Worm (Caenorhabditis elegans) whole organism, mixed stage, embryonic: Measurements from ENCODE around the gene C05C9.2.

ENCODE experiments used
- ceh-39 ChIP-seq: fragments of 150-350 bp; optimal IDR thresholded peaks from 2 replicates; lab custom pipeline; 2014; ENCODE audit warnings: missing biosample characterization, missing genetic modification characterization
- elt-1 ChIP-seq: sonication (generic microtip); optimal IDR thresholded peaks from 2 replicates; lab custom pipeline; 2017; ENCODE audit warnings: missing genetic modification characterization, mild to moderate bottlenecking, missing compliant biosample characterization, antibody characterized with exemption, moderate library complexity, borderline replicate concordance; ENCODE audit not compliant: insufficient read depth
- lsy-2 ChIP-seq: fragments of 150-350 bp; optimal IDR thresholded peaks from 2 replicates; lab custom pipeline; 2014; ENCODE audit warnings: missing biosample characterization, missing genetic modification characterization
- mab-5 ChIP-seq: fragments of 150-350 bp; optimal IDR thresholded peaks from 2 replicates; lab custom pipeline; 2014; ENCODE audit warnings: missing biosample characterization, missing genetic modification characterization
- nhr-28 ChIP-seq: fragments of 150-350 bp; optimal IDR thresholded peaks from 2 replicates; lab custom pipeline; 2014; ENCODE audit warnings: missing biosample characterization, missing genetic modification characterization
- nhr-76 ChIP-seq: sonication (generic microtip); optimal IDR thresholded peaks from 2 replicates; lab custom pipeline; 2017; ENCODE audit warnings: missing biosample characterization, missing genetic modification characterization
- pha-4 ChIP-seq: fragments of 150-350 bp; optimal IDR thresholded peaks from 2 replicates; lab custom pipeline; 2018; ENCODE audit warnings: missing biosample characterization, missing genetic modification reagents, missing genetic modification characterization
- sem-2 ChIP-seq: fragments of 200-800 bp; sonication (Bioruptor generic); optimal IDR thresholded peaks from 2 replicates; lab custom pipeline; 2018; ENCODE audit warnings: mild to moderate bottlenecking, missing genetic modification characterization, missing compliant biosample characterization
- sptf-1 ChIP-seq: sonication (generic microtip); optimal IDR thresholded peaks from 2 replicates; lab custom pipeline; 2017; ENCODE audit warnings: mild to moderate bottlenecking, missing genetic modification characterization, moderate library complexity, missing compliant biosample characterization
- tbx-8 ChIP-seq: fragments of 200-800 bp; sonication (Bioruptor generic); optimal IDR thresholded peaks from 2 replicates; lab custom pipeline; 2018; ENCODE audit warnings: mild to moderate bottlenecking, missing genetic modification characterization, moderate library complexity, missing compliant biosample characterization
- ztf-11 ChIP-seq: fragments of 150-350 bp; optimal IDR thresholded peaks from 2 replicates; lab custom pipeline; 2014; ENCODE audit warnings: missing biosample characterization, missing genetic modification characterization

ce11 chrX:11199155-11199554 lies 46.3 kb downstream of the C05C9.2 start, which contains the start of gene col-178:
- TF ChIP-seq elt-1 (tag; lab: Kevin White, UChicago) (no peak), nhr-28 (tag; lab: Kevin White, UChicago) (no peak), lsy-2 (no peak), sptf-1 (tag; lab: Kevin White, UChicago) (no peak), ceh-39 (tag; lab: Kevin White, UChicago) (no peak), ztf-11 (no peak), pha-4 (tag; lab: Kevin White, UChicago) (no peak), nhr-76 (no peak), mab-5 (no peak), tbx-8 (no peak), sem-2 (GFP tag; lab: Kevin White, UChicago) (no peak)
